Worm (Caenorhabditis elegans): Measurements from ENCODE around the gene srw-51.

DNA sequence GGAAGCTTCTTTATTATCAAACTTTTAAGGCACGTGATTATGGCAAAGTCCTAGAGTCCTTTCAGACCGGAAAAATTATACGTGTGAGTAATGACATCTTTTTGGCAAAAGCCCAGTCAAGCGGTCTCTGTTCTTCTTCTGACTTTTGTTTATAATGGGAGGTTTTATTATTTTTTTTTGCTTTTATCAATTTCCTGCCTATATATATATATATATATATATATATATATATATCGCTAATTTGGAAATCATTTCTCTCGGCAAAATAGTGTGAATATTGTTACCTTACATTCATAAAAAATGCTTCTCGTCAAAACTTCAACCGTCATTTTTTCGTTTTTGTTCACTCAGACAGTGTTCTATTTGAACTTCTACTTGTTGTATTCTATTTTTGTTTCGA, 47.0 kb upstream of the srw-51 start, which contains the start of gene srbc-62:
- no peak for TF ChIP-seq snpc-4 (tag; optimal IDR thresholded peaks at IDR 0.05)
- no peak for TF ChIP-seq unc-62 (GFP tag; optimal IDR thresholded peaks at IDR 0.05)
- TF ChIP-seq elt-1 (tag; optimal IDR thresholded peaks at IDR 0.05; ENCODE audit: borderline replicate concordance, insufficient read depth) = no peak
- TF ChIP-seq cnd-1 (tag; optimal IDR thresholded peaks at IDR 0.05) = no peak
- TF ChIP-seq ztf-11 (tag; optimal IDR thresholded peaks at IDR 0.05) = no peak
- no peak for TF ChIP-seq unc-39 (tag; optimal IDR thresholded peaks at IDR 0.05)
- TF ChIP-seq nhr-12 (tag; optimal IDR thresholded peaks at IDR 0.05) = no peak
- no peak for TF ChIP-seq mep-1 (tag; optimal IDR thresholded peaks at IDR 0.05)
- no peak for TF ChIP-seq pha-4 (tag; optimal IDR thresholded peaks at IDR 0.05)
- TF ChIP-seq unc-120 (tag; optimal IDR thresholded peaks at IDR 0.05; ENCODE audit: poor library complexity, severe bottlenecking) = no peak
- TF ChIP-seq mab-5 (tag; optimal IDR thresholded peaks at IDR 0.05) = no peak
- TF ChIP-seq nhr-76 (tag; optimal IDR thresholded peaks at IDR 0.05) = no peak
